Fruit fly (Drosophila melanogaster) whole organism, prepupa: ENCODE results near the gene CG13131.
A peak's percentile ranks its signal among the peaks of the same experiment; 100 is the strongest.

ENCODE experiments used
- Blimp-1 ChIP-seq: fragments of 200-800 bp; sonication (Bioruptor generic); optimal IDR thresholded peaks from 3 replicates; lab custom pipeline; 2017; ENCODE audit warnings: missing biosample characterization, missing genetic modification characterization, mild to moderate bottlenecking, moderate library complexity, missing genetic modification reagents
- CG11902 ChIP-seq: fragments of 200-800 bp; sonication (Bioruptor generic); optimal IDR thresholded peaks from 3 replicates; lab custom pipeline; 2016; ENCODE audit warnings: missing biosample characterization, missing genetic modification characterization
- CG31627 ChIP-seq: fragments of 200-800 bp; sonication (Bioruptor generic); optimal IDR thresholded peaks from 3 replicates; lab custom pipeline; 2016; ENCODE audit warnings: missing biosample characterization, missing genetic modification characterization
- CG34406 ChIP-seq: fragments of 200-800 bp; sonication (Bioruptor generic); optimal IDR thresholded peaks from 3 replicates; lab custom pipeline; 2016; ENCODE audit warnings: missing biosample characterization, missing genetic modification characterization
- CG6792 ChIP-seq: fragments of 200-800 bp; sonication (Bioruptor generic); optimal IDR thresholded peaks from 3 replicates; lab custom pipeline; 2016; ENCODE audit warnings: missing biosample characterization, missing genetic modification characterization
- Ets21C ChIP-seq: fragments of 200-800 bp; sonication (Bioruptor generic); optimal IDR thresholded peaks from 3 replicates; lab custom pipeline; 2016; ENCODE audit warnings: missing biosample characterization, missing genetic modification characterization
- Hr39 ChIP-seq: fragments of 200-800 bp; sonication (Bioruptor generic); optimal IDR thresholded peaks from 2 replicates; lab custom pipeline; 2016; ENCODE audit warnings: missing biosample characterization, missing genetic modification characterization
- OdsH ChIP-seq: fragments of 200-800 bp; sonication (Bioruptor generic); optimal IDR thresholded peaks from 3 replicates; lab custom pipeline; 2016; ENCODE audit warnings: missing biosample characterization, missing genetic modification characterization
- cyc ChIP-seq: fragments of 200-800 bp; sonication (Bioruptor generic); optimal IDR thresholded peaks from 3 replicates; lab custom pipeline; 2016; ENCODE audit warnings: missing biosample characterization, missing genetic modification characterization
- dac ChIP-seq: fragments of 200-800 bp; sonication (Bioruptor generic); optimal IDR thresholded peaks from 2 replicates; lab custom pipeline; 2017; ENCODE audit warnings: missing biosample characterization, mild to moderate bottlenecking, missing genetic modification characterization
- fd85E ChIP-seq: fragments of 200-800 bp; sonication (Bioruptor generic); optimal IDR thresholded peaks from 3 replicates; lab custom pipeline; 2016; ENCODE audit warnings: missing biosample characterization, missing genetic modification characterization
- fkh ChIP-seq: fragments of 200-800 bp; sonication (Bioruptor generic); optimal IDR thresholded peaks from 3 replicates; lab custom pipeline; 2017; ENCODE audit warnings: missing biosample characterization, mild to moderate bottlenecking, missing genetic modification characterization, moderate library complexity
- net ChIP-seq: fragments of 200-800 bp; sonication (Bioruptor generic); optimal IDR thresholded peaks from 3 replicates; lab custom pipeline; 2016; ENCODE audit warnings: missing biosample characterization, missing genetic modification characterization

DNA sequence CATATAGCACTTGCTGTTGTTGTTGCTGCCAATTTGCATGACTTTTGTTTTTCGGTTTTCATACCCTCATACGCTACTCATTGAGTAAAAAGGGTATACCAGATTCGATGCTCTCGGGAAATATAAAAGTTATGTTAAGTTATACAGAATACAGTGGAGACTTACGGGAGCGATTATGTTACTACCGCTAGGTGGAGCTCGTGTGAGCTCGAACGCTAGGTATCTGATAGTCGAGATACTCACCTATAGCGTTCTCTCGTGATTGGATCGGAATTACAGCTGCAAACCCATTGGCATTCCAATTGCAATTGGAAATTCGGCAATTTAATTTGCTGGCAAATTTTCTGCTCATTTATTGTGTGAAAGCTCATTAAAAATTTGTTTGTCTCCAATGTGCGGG is 16.1 kb upstream of the CG13131 start:
- TF ChIP-seq Ets21C (GFP tag; lab: Kevin White, UChicago), result no peak
- no peak for TF ChIP-seq CG31627 (GFP tag; lab: Kevin White, UChicago)
- TF ChIP-seq dac (GFP tag; lab: Kevin White, UChicago), result no peak
- TF ChIP-seq net (GFP tag; lab: Kevin White, UChicago), result peak; percentile 7
- no peak for TF ChIP-seq fkh
- TF ChIP-seq fd85E (GFP tag; lab: Kevin White, UChicago), result no peak
- TF ChIP-seq CG34406 (GFP tag; lab: Kevin White, UChicago), result no peak
- TF ChIP-seq Blimp-1 (GFP tag; lab: Kevin White, UChicago), result no peak
- peak; percentile 19 for TF ChIP-seq OdsH (GFP tag; lab: Kevin White, UChicago)
- TF ChIP-seq Hr39 (GFP tag; lab: Kevin White, UChicago), result no peak
- TF ChIP-seq cyc (GFP tag; lab: Kevin White, UChicago), result no peak
- no peak for TF ChIP-seq CG6792 (GFP tag; lab: Kevin White, UChicago)
- TF ChIP-seq CG11902, result no peak
